Fruit fly (Drosophila melanogaster): ENCODE measurements around the gene LysX.

dm6 chr3L:1151691-1152090 lies 43.4 kb downstream of the LysX start:
- TF ChIP-seq Jra (GFP tag; optimal IDR thresholded peaks at IDR 0.05) (no peak), GATAd (GFP tag; optimal IDR thresholded peaks at IDR 0.05) (no peak), Sp1 (GFP tag; optimal IDR thresholded peaks at IDR 0.05) (no peak), woc (GFP tag; optimal IDR thresholded peaks at IDR 0.05) (no peak)
